Worm (Caenorhabditis elegans): Measurements from ENCODE around the gene str-232.
A peak's percentile ranks its signal among the peaks of the same experiment; 100 is the strongest.
"Not testable (repeated sequence)": the region's sequence is repeated elsewhere in the genome, so short reads cannot be mapped to it uniquely, and the experiment has no call there.

Gene str-232

DNA sequence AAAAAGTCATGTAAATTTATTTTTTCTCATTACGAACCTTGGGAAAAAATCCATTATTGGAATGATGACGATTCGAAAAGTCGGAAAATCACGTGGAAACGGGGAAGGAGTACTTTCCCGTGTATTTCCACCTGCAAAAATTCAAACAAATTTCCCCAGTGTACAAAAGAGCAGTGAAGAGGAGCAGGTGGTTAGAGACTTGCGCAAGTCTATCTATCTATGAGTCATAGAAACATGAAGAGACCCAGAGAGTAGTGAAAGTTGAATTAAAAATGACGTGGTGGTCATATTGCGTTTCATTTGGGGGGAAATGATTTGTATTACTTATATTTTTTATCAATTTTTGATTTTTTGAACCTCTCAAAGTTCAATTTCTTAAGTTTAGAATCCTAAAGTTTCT, 15.1 kb downstream of the str-232 start, which contains the start of gene nhr-50:
TSS of gene nhr-50 (minus strand) at position 199 of the 400 bp plus-strand sequence.
- TF ChIP-seq pat-9 (tag; optimal IDR thresholded peaks at IDR 0.05): no peak
- TF ChIP-seq hlh-30 (tag; optimal IDR thresholded peaks at IDR 0.05; ENCODE audit: insufficient read depth): peak; percentile 15

DNA sequence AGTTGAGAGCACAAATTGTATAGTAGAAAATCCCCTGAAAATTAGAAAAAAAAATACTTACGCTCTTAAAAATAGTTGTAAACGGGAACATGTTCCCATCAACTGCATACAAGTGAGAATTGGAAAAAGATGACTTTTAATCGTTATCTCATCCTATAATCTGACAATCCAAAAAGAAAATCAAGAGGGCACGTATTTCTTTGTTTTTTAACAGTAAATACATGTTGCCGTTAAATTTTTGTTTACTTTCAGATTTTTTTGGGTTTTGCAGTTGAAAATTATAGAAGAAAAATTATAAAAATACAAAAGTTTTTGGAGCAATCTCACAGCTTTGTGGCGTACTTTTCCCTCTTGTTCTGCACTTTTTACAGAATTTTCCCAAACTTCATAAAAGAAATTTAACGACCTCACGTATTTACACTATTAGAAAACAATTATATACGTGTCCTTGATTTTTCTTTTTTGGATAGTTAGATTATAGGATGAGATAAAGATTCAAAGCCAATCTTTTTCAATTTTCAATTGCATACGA, 18.8 kb downstream of the str-232 start, which contains the start of the genes C06C6.9 and C06C6.8:
TSS of gene C06C6.9 (minus strand) at position 101 of the 532 bp plus-strand sequence.
TSS of gene C06C6.8 (plus strand) at position 482 of the 532 bp plus-strand sequence.
- no peak for TF ChIP-seq unc-42 (tag; optimal IDR thresholded peaks at IDR 0.05)

DNA sequence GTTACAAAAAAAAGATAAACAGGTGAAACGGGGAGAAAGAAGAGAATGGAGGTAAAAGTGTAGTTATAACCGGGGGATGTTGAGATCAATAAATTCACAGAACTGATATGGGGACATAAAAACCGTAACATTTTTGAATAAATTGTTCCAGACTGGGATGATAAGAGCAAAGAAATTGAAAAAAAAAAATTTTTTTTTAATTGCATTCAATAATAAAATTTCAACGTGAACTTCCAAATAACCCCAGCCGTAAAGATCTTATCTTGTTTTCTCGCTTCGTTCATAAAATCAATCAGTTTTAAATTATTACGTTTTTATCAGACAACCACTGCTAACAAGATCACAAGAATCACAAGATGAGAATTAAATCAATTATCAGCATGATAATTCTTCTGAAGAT, 23.7 kb downstream of the str-232 start, which contains the start of gene C06C6.7:
TSS of gene C06C6.7 (plus strand) at position 301 of the 400 bp plus-strand sequence.
- not testable (repeated sequence) for TF ChIP-seq fax-1, elt-4, dve-1 (tag; optimal IDR thresholded peaks at IDR 0.05)

DNA sequence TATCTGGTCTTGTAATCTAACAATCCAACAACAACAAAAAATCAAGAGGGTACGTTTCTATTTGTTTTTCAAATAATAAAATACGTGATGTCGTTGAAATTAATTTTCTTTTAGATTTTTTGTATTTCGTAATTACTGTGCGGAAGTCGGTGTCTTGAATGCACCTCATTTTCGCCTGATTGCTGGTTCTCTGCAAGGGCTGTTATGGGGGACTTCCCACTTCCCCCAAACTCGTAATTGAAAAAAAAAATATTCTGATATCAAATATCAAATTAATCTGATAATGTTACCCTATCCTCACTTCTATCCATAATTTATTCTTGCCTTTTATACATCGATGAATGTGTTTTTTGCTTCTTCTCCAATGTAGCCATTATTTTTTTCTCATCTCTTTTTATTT, 27.5 kb downstream of the str-232 start, which contains the start of gene F36G9.15:
TSS of gene F36G9.15 (minus strand) at position 101 of the 400 bp plus-strand sequence.
- TF ChIP-seq ceh-22 (tag; optimal IDR thresholded peaks at IDR 0.05) (no peak), npax-4 (tag; optimal IDR thresholded peaks at IDR 0.05) (no peak), ttx-3 (tag; optimal IDR thresholded peaks at IDR 0.05) (no peak), unc-55 (GFP tag; optimal IDR thresholded peaks at IDR 0.05) (no peak), lin-11 (tag; optimal IDR thresholded peaks at IDR 0.05) (no peak), ceh-34 (tag; optimal IDR thresholded peaks at IDR 0.05) (no peak), C08G9.2 (tag; optimal IDR thresholded peaks at IDR 0.05) (no peak), tbx-7 (tag; optimal IDR thresholded peaks at IDR 0.05) (no peak), unc-86 (tag; optimal IDR thresholded peaks at IDR 0.05) (no peak)

DNA sequence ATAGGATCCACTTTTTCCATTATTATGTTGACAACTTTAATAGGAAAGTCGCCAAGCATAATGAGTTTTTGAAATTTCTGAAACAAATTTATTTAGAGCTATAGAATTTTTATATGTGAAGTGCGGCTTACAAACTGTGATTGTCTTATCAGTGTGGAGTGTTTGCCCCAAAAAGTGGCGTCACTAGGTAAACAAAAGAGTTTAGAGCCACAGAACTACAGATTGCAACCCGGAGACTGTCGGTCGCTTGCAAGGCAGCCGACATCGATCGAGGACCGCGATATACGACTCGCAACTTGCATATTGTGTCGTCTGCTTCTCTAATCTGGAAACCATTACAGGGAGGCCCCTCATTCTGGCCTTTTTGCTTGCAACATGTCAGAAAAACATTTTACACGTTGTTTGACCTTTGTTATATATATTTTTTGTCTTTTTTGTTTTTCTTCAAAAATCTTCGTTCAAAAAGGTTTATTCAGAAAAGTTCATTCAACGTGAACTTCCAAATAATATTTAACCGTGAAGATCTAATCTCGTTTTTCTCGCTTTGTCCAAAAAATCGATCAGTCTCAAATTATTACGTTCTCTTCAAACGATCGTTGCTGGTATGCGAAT, 32.7 kb downstream of the str-232 start, which contains the start of the genes fbxa-99 and F36G9.13:
TSS of gene fbxa-99 (minus strand) at position 122 of the 612 bp plus-strand sequence.
TSS of gene F36G9.13 (plus strand) at position 562 of the 612 bp plus-strand sequence.
- TF ChIP-seq che-1 (tag; optimal IDR thresholded peaks at IDR 0.05) (no peak), ama-1 (optimal IDR thresholded peaks at IDR 0.05) (no peak), ceh-9 (tag; optimal IDR thresholded peaks at IDR 0.05) (no peak), ceh-19 (GFP tag; optimal IDR thresholded peaks at IDR 0.05) (no peak)

DNA sequence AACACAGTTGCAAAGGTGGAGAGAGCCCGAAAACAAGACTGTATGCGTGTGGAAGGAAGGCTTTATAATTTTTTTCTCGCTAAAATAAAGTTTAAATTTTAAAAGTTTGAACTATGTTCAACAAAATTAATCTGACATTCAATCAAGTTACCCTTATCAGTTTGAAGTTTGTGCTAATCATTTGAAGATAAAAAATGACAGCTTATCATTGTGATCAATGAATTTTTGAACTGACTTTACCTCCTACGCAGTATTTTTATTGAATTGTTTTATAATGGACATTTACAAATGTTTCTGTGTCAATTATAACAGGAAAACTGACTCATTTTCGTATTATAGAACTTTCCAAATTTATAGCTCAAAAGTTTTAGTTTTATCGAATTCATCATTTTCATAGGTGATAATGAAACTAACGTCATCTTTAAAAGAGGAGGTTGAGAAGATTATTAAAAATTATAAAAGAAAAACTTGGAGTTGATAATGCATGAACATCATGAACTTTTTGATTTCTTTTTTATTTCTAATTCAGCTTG, 37.3 kb downstream of the str-232 start, which contains the start of gene oac-20:
TSS of gene oac-20 (plus strand) at position 483 of the 533 bp plus-strand sequence.
- no peak for TF ChIP-seq dmd-4 (tag; optimal IDR thresholded peaks at IDR 0.05; ENCODE audit: borderline replicate concordance)
- no peak for TF ChIP-seq gmeb-2 (tag; optimal IDR thresholded peaks at IDR 0.05)
- TF ChIP-seq C38D4.7 (GFP tag; optimal IDR thresholded peaks at IDR 0.05): no peak
- no peak for TF ChIP-seq elt-4 (tag; optimal IDR thresholded peaks at IDR 0.05)
- TF ChIP-seq fax-1 (tag; optimal IDR thresholded peaks at IDR 0.05): no peak
- no peak for TF ChIP-seq ceh-6 (GFP tag; optimal IDR thresholded peaks at IDR 0.05)
- no peak for TF ChIP-seq ztf-16 (tag; optimal IDR thresholded peaks at IDR 0.05)
- no peak for TF ChIP-seq ceh-45 (GFP tag; IDR thresholded peaks at IDR 0.05)

DNA sequence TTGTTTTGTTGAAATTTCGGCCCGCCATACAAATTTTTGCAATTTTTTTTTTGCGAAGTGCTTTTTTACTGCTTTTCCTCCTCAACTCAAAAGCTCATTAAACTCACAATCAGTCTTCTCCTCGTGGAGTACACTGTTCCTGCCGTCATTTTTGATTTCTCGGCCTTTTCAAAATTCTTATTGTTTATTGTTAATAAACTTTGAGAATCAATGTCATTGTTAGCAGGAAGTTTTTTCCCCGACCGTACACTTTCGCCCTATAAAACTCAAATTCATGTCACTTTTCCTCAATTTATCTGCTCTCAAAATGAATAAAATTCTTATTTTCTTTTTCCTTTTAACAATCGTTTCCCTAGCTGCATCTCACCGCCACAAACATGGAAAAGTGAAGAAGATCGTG, 39.7 kb downstream of the str-232 start, which contains the start of gene clec-232:
TSS of gene clec-232 (plus strand) at position 301 of the 400 bp plus-strand sequence.
- no peak for TF ChIP-seq pros-1 (tag; optimal IDR thresholded peaks at IDR 0.05)
- TF ChIP-seq dve-1 (tag; optimal IDR thresholded peaks at IDR 0.05): no peak
- TF ChIP-seq nfya-1 (tag; optimal IDR thresholded peaks at IDR 0.05): no peak
- no peak for TF ChIP-seq fkh-6 (tag; optimal IDR thresholded peaks at IDR 0.05)
- no peak for TF ChIP-seq ceh-22 (tag; optimal IDR thresholded peaks at IDR 0.05)
- TF ChIP-seq fax-1 (tag; optimal IDR thresholded peaks at IDR 0.05): no peak
- TF ChIP-seq ceh-9 (tag; optimal IDR thresholded peaks at IDR 0.05): no peak
- no peak for TF ChIP-seq K02D7.2 (tag; optimal IDR thresholded peaks at IDR 0.05)
- TF ChIP-seq tbx-7 (tag; optimal IDR thresholded peaks at IDR 0.05): no peak
- TF ChIP-seq hlh-13 (GFP tag; optimal IDR thresholded peaks at IDR 0.05): no peak
- TF ChIP-seq hlh-30 (tag; optimal IDR thresholded peaks at IDR 0.05; ENCODE audit: insufficient read depth): no peak
- no peak for TF ChIP-seq ama-1 (optimal IDR thresholded peaks at IDR 0.05)
- TF ChIP-seq pag-3 (tag; optimal IDR thresholded peaks at IDR 0.05; ENCODE audit: borderline replicate concordance): no peak
- TF ChIP-seq ahr-1 (tag; optimal IDR thresholded peaks at IDR 0.05): no peak
- no peak for TF ChIP-seq lin-11 (tag; optimal IDR thresholded peaks at IDR 0.05)
- TF ChIP-seq pat-9 (tag; optimal IDR thresholded peaks at IDR 0.05): no peak
- no peak for TF ChIP-seq ztf-16 (tag; optimal IDR thresholded peaks at IDR 0.05)
- no peak for TF ChIP-seq ceh-48 (tag; optimal IDR thresholded peaks at IDR 0.05)
- TF ChIP-seq gmeb-2 (tag; optimal IDR thresholded peaks at IDR 0.05): no peak
- TF ChIP-seq C08G9.2 (tag; optimal IDR thresholded peaks at IDR 0.05): no peak
